Fruit fly (Drosophila melanogaster) whole organism, pupa: ENCODE results near the gene CG6094.

Experiments
- CG17806 ChIP-seq: fragments of 200-800 bp; sonication (Bioruptor generic); optimal IDR thresholded peaks from 2 replicates; lab custom pipeline; 2018; ENCODE audit warnings: missing biosample characterization, mild to moderate bottlenecking, missing genetic modification characterization, moderate library complexity
- EcR ChIP-seq: fragments of 200-800 bp; sonication (Bioruptor generic); optimal IDR thresholded peaks from 3 replicates; lab custom pipeline; 2019; ENCODE audit warnings: missing biosample characterization, missing genetic modification characterization, mild to moderate bottlenecking, moderate library complexity, missing genetic modification reagents
- Pif1A ChIP-seq: fragments of 200-800 bp; sonication (Bioruptor generic); optimal IDR thresholded peaks from 3 replicates; lab custom pipeline; 2016; ENCODE audit warnings: missing biosample characterization, missing genetic modification characterization

- TF ChIP-seq CG17806 (tag; lab: Kevin White, UChicago) (no peak), EcR (GFP tag; lab: Kevin White, UChicago) (no peak), Pif1A (GFP tag; lab: Kevin White, UChicago) (no peak)
Measured at dm6 chr2L:10534022-10534421, 27.1 kb downstream of the CG6094 start, which contains the start of gene CG18302.
